Fruit fly (Drosophila melanogaster) S2 (cell line): Measurements from ENCODE around the gene CG32856.

ENCODE experiments used
- CG8478 ChIP-seq: fragments of >200 bp; optimal IDR thresholded peaks from 2 replicates; lab custom pipeline; 2018
- CTCF ChIP-seq, 2 experiments: fragments of >200 bp; optimal IDR thresholded peaks; 2 replicates each; lab custom pipeline; 2018

CG32856 gene

dm6 chr3R:15965169-15965568 is at the start of gene CG32856, which contains the start of gene Rbf2:
Gene CG32856 (minus strand): TSS chr3R:15965351.
Gene Rbf2 (plus strand): TSS chr3R:15965446.
- TF ChIP-seq CTCF (optimal IDR thresholded peaks at IDR 0.05; lab: Kevin White, UChicago): no peak
- no peak for TF ChIP-seq CG8478 (lab: Kevin White, UChicago)

dm6 chr3R:16014573-16014972 is 49.4 kb upstream of the CG32856 start:
- TF ChIP-seq CG8478 (lab: Kevin White, UChicago): no peak

- no peak for TF ChIP-seq CG8478 (lab: Kevin White, UChicago)
- no peak for TF ChIP-seq CTCF (optimal IDR thresholded peaks at IDR 0.05; lab: Kevin White, UChicago)
These were observed 48.4 kb upstream of the CG32856 start for dm6 chr3R:16013580-16013979.

- no peak for TF ChIP-seq CG8478 (lab: Kevin White, UChicago)
- TF ChIP-seq CTCF (optimal IDR thresholded peaks at IDR 0.05; lab: Kevin White, UChicago): no peak
These were observed 46.7 kb upstream of the CG32856 start for dm6 chr3R:16011698-16012332.

dm6 chr3R:16010009-16010505 is 44.9 kb upstream of the CG32856 start:
- TF ChIP-seq CG8478 (lab: Kevin White, UChicago): no peak
- TF ChIP-seq CTCF (optimal IDR thresholded peaks at IDR 0.05; lab: Kevin White, UChicago): no peak

dm6 chr3R:16009030-16009429 is 43.9 kb upstream of the CG32856 start, which contains the start of gene GATAe:
Gene GATAe (plus strand): TSS chr3R:16009105.
- TF ChIP-seq CG8478 (lab: Kevin White, UChicago) (no peak), CTCF (optimal IDR thresholded peaks at IDR 0.05; lab: Kevin White, UChicago) (no peak)

- TF ChIP-seq CG8478 (lab: Kevin White, UChicago) (no peak), CTCF (optimal IDR thresholded peaks at IDR 0.05; lab: Kevin White, UChicago) (no peak)
These were observed 43.1 kb upstream of the CG32856 start for dm6 chr3R:16008300-16008699.

- TF ChIP-seq CG8478 (lab: Kevin White, UChicago) (no peak), CTCF (optimal IDR thresholded peaks at IDR 0.05; lab: Kevin White, UChicago) (no peak)
These were observed 41.8 kb upstream of the CG32856 start for dm6 chr3R:16006806-16007556.

dm6 chr3R:16005943-16006342 is 40.8 kb upstream of the CG32856 start:
- TF ChIP-seq CG8478 (lab: Kevin White, UChicago) (no peak), CTCF (optimal IDR thresholded peaks at IDR 0.05; lab: Kevin White, UChicago) (no peak)

dm6 chr3R:16004691-16005474 is 39.7 kb upstream of the CG32856 start:
- TF ChIP-seq CG8478 (lab: Kevin White, UChicago): peak; percentile 61
- TF ChIP-seq CTCF (optimal IDR thresholded peaks at IDR 0.05; lab: Kevin White, UChicago): no peak

- no peak for TF ChIP-seq CG8478 (lab: Kevin White, UChicago)
- TF ChIP-seq CTCF (optimal IDR thresholded peaks at IDR 0.05; lab: Kevin White, UChicago): peak; percentile 15 to 53
These were observed 38.9 kb upstream of the CG32856 start for dm6 chr3R:16004015-16004414.

dm6 chr3R:15998972-15999721 is 34.0 kb upstream of the CG32856 start:
- TF ChIP-seq CG8478 (lab: Kevin White, UChicago) (no peak), CTCF (optimal IDR thresholded peaks at IDR 0.05; lab: Kevin White, UChicago) (no peak)

dm6 chr3R:15994573-15994869 is 29.4 kb upstream of the CG32856 start:
- TF ChIP-seq CG8478 (lab: Kevin White, UChicago): no peak
- TF ChIP-seq CTCF (optimal IDR thresholded peaks at IDR 0.05; lab: Kevin White, UChicago): no peak
